Worm (Caenorhabditis elegans): ENCODE measurements around the gene grl-2.

Gene grl-2

DNA sequence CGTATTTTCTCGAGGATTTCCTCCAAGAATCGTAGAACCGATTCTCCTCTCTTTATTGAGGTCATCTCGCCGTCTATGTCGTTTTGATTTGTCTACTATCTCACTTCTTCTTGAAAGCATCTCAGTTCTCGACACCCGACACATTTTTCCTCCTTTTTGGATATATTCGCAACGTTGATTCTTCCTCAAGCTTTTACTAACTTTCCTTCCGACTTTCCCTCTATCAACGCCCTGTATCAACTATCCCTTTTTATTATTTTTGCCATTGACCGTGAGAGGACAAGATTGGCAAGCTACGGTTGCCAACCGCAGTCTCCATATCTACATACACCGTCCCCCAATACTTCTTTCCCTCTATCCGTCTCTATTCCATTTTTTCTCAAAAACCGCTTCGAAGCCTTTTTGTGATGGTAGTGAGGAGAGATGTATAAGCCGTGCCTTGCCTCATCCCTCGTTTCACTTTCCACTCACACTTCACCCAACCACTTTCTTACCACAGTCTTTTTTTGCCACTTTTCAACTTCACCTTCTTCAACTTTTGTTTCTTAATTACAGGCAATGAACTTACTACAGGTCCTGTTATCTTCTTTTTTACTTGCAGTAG is 15.8 kb upstream of the grl-2 start, which contains the start of gene T16G1.2:
Gene T16G1.2 (plus strand): TSS at position 554 of the 604 bp plus-strand sequence.
- TF ChIP-seq egl-27 (tag; optimal IDR thresholded peaks at IDR 0.05): no peak
- no peak for TF ChIP-seq sma-3 (GFP tag; optimal IDR thresholded peaks at IDR 0.05)
- peak; percentile 21 for TF ChIP-seq blmp-1 (tag; optimal IDR thresholded peaks at IDR 0.05; ENCODE audit: insufficient read depth)
- no peak for TF ChIP-seq ztf-11 (tag; optimal IDR thresholded peaks at IDR 0.05)

DNA sequence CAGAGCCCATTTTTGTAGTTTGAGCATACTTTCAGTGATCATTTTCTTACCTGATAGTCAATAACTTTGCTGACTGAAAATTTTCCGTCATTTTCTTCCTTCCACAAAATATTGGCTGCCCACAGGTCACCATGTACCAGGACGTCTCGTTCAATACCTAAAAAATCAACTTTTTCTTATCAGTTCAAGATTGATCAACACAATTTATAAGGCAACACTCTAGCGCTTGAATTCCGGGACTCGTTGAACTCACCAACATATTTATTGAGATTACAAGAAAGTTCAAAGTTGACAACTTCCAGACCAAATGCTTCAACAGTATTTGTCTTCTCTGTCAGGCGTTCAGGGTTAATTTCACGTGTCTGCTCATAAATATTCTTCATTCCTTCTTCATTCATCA is 11.2 kb upstream of the grl-2 start:
- TF ChIP-seq mab-5 (tag; optimal IDR thresholded peaks at IDR 0.05) (no peak), unc-55 (GFP tag; optimal IDR thresholded peaks at IDR 0.05) (no peak), fos-1 (tag; optimal IDR thresholded peaks at IDR 0.05) (peak; percentile 35), nhr-6 (tag; optimal IDR thresholded peaks at IDR 0.05) (no peak), ztf-4 (tag; optimal IDR thresholded peaks at IDR 0.05) (no peak)

DNA sequence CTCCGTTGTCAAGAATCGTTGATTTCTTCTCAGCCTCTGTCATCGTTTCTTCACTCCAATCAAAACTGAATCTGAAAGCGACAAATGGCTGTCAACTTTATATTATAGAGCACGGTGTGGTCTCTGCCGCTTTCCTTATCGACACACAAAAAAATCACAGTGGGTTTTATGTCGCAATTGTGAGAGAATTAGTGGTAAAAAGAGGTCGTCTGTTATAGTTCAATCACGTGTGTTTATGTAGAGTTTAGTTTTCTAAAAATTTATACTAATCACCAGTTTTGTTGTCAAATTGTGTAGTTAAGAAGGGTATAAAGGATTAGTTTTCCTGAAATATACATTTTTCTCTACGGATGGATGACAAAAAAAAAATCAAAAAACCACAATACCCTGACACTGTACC is 9.9 kb upstream of the grl-2 start, which contains the start of gene T16G1.7:
Gene T16G1.7 (minus strand): TSS at position 137 of the 400 bp plus-strand sequence.
- TF ChIP-seq fos-1 (tag; optimal IDR thresholded peaks at IDR 0.05) (peak; percentile 67), nhr-12 (tag; optimal IDR thresholded peaks at IDR 0.05) (no peak), sma-9 (GFP tag; optimal IDR thresholded peaks at IDR 0.05) (peak; percentile 72), sma-9 (tag; optimal IDR thresholded peaks at IDR 0.05) (no peak), nhr-129 (tag; optimal IDR thresholded peaks at IDR 0.05) (no peak)

DNA sequence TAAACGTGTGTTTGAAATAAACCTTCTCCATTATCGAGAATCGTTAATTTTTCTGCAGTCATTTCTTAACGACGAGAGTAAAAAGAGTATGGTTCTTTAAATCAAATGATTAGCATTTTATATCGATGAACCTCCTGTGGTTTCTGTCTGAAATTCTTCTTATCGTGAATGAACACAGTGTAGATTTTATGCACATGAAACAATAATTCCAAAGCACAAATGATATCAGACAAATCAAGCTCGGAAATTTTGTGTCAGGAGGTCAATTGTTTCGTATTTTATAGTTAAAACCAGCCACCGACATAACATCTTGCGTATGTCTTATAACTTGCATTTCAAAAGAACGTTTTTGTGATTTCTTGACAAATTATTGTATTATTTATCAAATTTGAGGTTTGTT is 7.8 kb upstream of the grl-2 start, which contains the start of gene T16G1.6:
Gene T16G1.6 (minus strand): TSS at position 77 of the 400 bp plus-strand sequence.
- TF ChIP-seq fos-1 (tag; optimal IDR thresholded peaks at IDR 0.05) (peak; percentile 70), sma-9 (GFP tag; optimal IDR thresholded peaks at IDR 0.05) (peak; percentile 65), sma-9 (tag; optimal IDR thresholded peaks at IDR 0.05) (no peak), elt-3 (tag; optimal IDR thresholded peaks at IDR 0.05) (no peak)

DNA sequence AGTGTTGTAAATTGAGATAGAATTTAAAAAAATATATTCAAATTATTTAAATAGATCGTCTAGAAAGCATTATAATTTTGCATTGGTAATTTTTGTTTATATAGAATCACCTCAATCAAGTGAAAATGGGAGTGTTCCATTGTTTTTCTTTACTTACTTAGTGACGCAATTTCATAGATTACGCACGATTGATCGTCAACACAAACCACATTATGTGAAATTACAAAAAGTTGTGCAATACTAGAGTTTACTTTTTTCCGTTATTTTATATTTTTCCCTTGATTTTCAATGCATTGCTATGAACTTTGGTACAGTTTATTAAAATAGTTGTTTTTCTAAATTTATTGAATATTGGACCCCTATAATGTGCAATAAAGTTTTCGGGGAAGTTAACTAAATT is 5.4 kb upstream of the grl-2 start, which contains the start of gene T16G1.5:
Gene T16G1.5 (minus strand): TSS at position 119 of the 400 bp plus-strand sequence.
- TF ChIP-seq mab-5 (tag; optimal IDR thresholded peaks at IDR 0.05): no peak
- no peak for TF ChIP-seq ama-1 (optimal IDR thresholded peaks at IDR 0.05)
- TF ChIP-seq unc-55 (GFP tag; optimal IDR thresholded peaks at IDR 0.05): no peak
- TF ChIP-seq nhr-129 (tag; optimal IDR thresholded peaks at IDR 0.05): no peak
- no peak for TF ChIP-seq nhr-25 (tag; optimal IDR thresholded peaks at IDR 0.05)
- TF ChIP-seq fos-1 (tag; optimal IDR thresholded peaks at IDR 0.05): peak; percentile 41
- no peak for TF ChIP-seq nhr-21 (tag; optimal IDR thresholded peaks at IDR 0.05)
- TF ChIP-seq elt-1 (tag; optimal IDR thresholded peaks at IDR 0.05): no peak

DNA sequence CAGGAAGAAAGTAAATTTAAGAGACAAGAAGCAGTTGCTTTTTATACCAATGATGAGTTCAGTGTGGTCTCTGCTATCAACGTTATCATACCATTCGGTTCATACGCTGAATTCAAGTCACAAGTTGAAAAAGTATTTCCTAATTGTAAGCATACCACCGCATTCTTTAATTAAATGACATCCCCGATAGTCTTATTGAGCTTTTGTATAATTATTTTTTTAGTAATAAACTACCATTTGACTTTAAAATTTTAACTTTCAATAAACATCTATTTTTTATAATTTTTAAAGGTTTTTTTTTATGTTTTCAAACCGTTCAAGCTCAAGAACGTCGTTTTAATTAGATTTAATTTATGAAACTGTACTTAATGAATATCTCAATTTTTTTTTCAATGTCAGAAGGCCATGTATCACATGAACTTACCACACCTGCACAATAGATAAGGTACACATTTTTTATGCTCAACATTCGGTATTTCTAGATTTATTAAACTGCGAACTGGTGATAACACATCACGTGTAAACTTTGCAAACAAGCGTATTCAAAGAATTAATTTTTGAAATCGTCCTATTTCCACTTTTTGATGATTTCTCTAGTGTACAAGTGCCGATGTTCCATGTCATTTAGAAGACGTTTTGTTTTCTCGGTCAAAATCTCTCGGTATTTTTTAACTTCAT is 2.9 kb upstream of the grl-2 start, which contains the start of gene T16G1.4:
Gene T16G1.4 (minus strand): TSS at position 51 of the 678 bp plus-strand sequence.
- no peak for TF ChIP-seq mdl-1 (tag; optimal IDR thresholded peaks at IDR 0.05)
- no peak for TF ChIP-seq nhr-10 (tag; optimal IDR thresholded peaks at IDR 0.05)
- no peak for TF ChIP-seq alr-1 (tag; optimal IDR thresholded peaks at IDR 0.05)
- TF ChIP-seq ztf-1 (GFP tag; conservative IDR thresholded peaks at IDR 0.05): no peak
- no peak for TF ChIP-seq elt-3 (tag; optimal IDR thresholded peaks at IDR 0.05)
- TF ChIP-seq nhr-21 (tag; optimal IDR thresholded peaks at IDR 0.05): no peak
- TF ChIP-seq Y55F3AM.14 (GFP tag; optimal IDR thresholded peaks at IDR 0.05): no peak
- TF ChIP-seq mab-5 (tag; optimal IDR thresholded peaks at IDR 0.05): no peak
- no peak for TF ChIP-seq mbf-1 (tag; optimal IDR thresholded peaks at IDR 0.05)
- TF ChIP-seq peb-1 (tag; optimal IDR thresholded peaks at IDR 0.05): no peak
- peak; percentile 37 for TF ChIP-seq gmeb-1 (tag; optimal IDR thresholded peaks at IDR 0.05)
- no peak for TF ChIP-seq lin-39 (tag; optimal IDR thresholded peaks at IDR 0.05)
- TF ChIP-seq unc-62 (GFP tag; optimal IDR thresholded peaks at IDR 0.05): no peak
- TF ChIP-seq sma-9 (GFP tag; optimal IDR thresholded peaks at IDR 0.05): peak; percentile 66
- no peak for TF ChIP-seq sma-9 (tag; optimal IDR thresholded peaks at IDR 0.05)

DNA sequence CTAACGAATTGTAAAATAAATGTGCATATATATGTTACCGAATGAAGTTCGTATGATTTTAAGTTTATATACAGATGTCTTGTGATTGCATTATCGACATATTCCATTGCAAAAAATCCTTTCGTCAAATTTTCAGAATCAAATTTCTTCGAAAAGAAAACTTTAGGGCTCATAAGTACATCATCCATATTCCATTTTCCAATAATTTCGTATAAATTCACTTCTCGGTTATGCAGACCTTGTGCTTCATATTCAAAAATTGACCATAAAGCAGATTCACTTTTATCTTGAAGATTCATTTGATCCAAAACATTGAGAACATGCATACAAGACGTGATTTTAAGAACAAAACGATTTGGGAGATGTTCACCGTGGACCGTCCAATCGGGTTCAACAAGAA is 1.5 kb upstream of the grl-2 start:
- TF ChIP-seq ama-1 (optimal IDR thresholded peaks at IDR 0.05) (no peak), elt-3 (tag; optimal IDR thresholded peaks at IDR 0.05) (no peak), ZK546.5 (tag; optimal IDR thresholded peaks at IDR 0.05) (no peak), R02D3.7 (tag; optimal IDR thresholded peaks at IDR 0.05) (no peak), unc-39 (tag; optimal IDR thresholded peaks at IDR 0.05) (no peak)
